Fruit fly (Drosophila melanogaster) whole organism, embryonic: ENCODE measurements around the gene Ctr1A.

Experiments used
- Ada2b ChIP-seq: fragments of 200-800 bp; sonication (Bioruptor generic); IDR thresholded peaks from 2 replicates; pipeline ENCODE4 v1.3.6; 2022; ENCODE audit warnings: missing biosample characterization, missing genetic modification characterization
- Bteb2 ChIP-seq: fragments of 200-800 bp; sonication (Bioruptor generic); optimal IDR thresholded peaks from 2 replicates; lab custom pipeline; 2016; ENCODE audit warnings: missing biosample characterization, missing genetic modification characterization
- CG10565 ChIP-seq: fragments of 200-800 bp; sonication (Bioruptor generic); optimal IDR thresholded peaks from 3 replicates; lab custom pipeline; 2016; ENCODE audit warnings: missing biosample characterization, mild to moderate bottlenecking, missing genetic modification characterization
- CG11085 ChIP-seq: fragments of 200-800 bp; sonication (Bioruptor generic); IDR thresholded peaks from 2 replicates; pipeline ENCODE4 v1.3.6; 2022; ENCODE audit warnings: missing biosample characterization, missing genetic modification characterization
- CG15601 ChIP-seq: fragments of 200-800 bp; sonication (Bioruptor generic); optimal IDR thresholded peaks from 3 replicates; lab custom pipeline; 2019; ENCODE audit warnings: missing biosample characterization, mild to moderate bottlenecking, missing genetic modification characterization, moderate library complexity
- CG16815 ChIP-seq: fragments of 200-800 bp; sonication (Bioruptor generic); optimal IDR thresholded peaks from 3 replicates; lab custom pipeline; 2017; ENCODE audit warnings: missing biosample characterization, mild to moderate bottlenecking, missing genetic modification characterization
- CG17568 ChIP-seq: fragments of 200-800 bp; sonication (Bioruptor generic); optimal IDR thresholded peaks from 2 replicates; lab custom pipeline; 2018; ENCODE audit warnings: missing biosample characterization, mild to moderate bottlenecking, missing genetic modification characterization, moderate library complexity
- CG17802 ChIP-seq: fragments of 200-800 bp; sonication (Bioruptor generic); optimal IDR thresholded peaks from 2 replicates; lab custom pipeline; 2018; ENCODE audit warnings: missing biosample characterization, mild to moderate bottlenecking, missing genetic modification characterization, moderate library complexity
- CG17912 ChIP-seq: fragments of 200-800 bp; sonication (Bioruptor generic); optimal IDR thresholded peaks from 2 replicates; lab custom pipeline; 2018; ENCODE audit warnings: missing biosample characterization, mild to moderate bottlenecking, missing genetic modification characterization
- CG2120 ChIP-seq: fragments of 200-800 bp; sonication (Bioruptor generic); optimal IDR thresholded peaks from 3 replicates; lab custom pipeline; 2016; ENCODE audit warnings: missing biosample characterization, missing genetic modification characterization
- CG30403 ChIP-seq: fragments of 200-800 bp; sonication (Bioruptor generic); optimal IDR thresholded peaks from 3 replicates; lab custom pipeline; 2016; ENCODE audit warnings: missing biosample characterization, missing genetic modification characterization
- CG32767 ChIP-seq: fragments of 200-800 bp; sonication (Bioruptor generic); IDR thresholded peaks from 2 replicates; pipeline ENCODE4 v1.3.6; 2022; ENCODE audit warnings: missing biosample characterization, missing genetic modification characterization
- CG33213 ChIP-seq: fragments of 200-800 bp; sonication (Bioruptor generic); optimal IDR thresholded peaks from 3 replicates; lab custom pipeline; 2016; ENCODE audit warnings: missing biosample characterization, missing genetic modification characterization
- CG4404 ChIP-seq: fragments of 200-800 bp; sonication (Bioruptor generic); IDR thresholded peaks from 2 replicates; pipeline ENCODE4 v1.3.6; 2022; ENCODE audit warnings: missing biosample characterization, missing genetic modification characterization
- CG5245 ChIP-seq: fragments of 200-800 bp; sonication (Bioruptor generic); optimal IDR thresholded peaks from 3 replicates; lab custom pipeline; 2016; ENCODE audit warnings: missing biosample characterization, missing genetic modification characterization
- CG6254 ChIP-seq: fragments of 200-800 bp; sonication (Bioruptor generic); optimal IDR thresholded peaks from 3 replicates; lab custom pipeline; 2017; ENCODE audit warnings: mild to moderate bottlenecking, missing biosample characterization, missing genetic modification reagents, missing genetic modification characterization
- CG7271 ChIP-seq: fragments of 200-800 bp; sonication (Bioruptor generic); optimal IDR thresholded peaks from 2 replicates; lab custom pipeline; 2018; ENCODE audit warnings: missing biosample characterization, mild to moderate bottlenecking, missing genetic modification characterization, moderate library complexity
- CG7357 ChIP-seq: fragments of 200-800 bp; sonication (Bioruptor generic); IDR thresholded peaks from 3 replicates; pipeline ENCODE4 v1.3.6; 2022; ENCODE audit warnings: missing biosample characterization, missing genetic modification characterization
- CG7928 ChIP-seq: fragments of 200-800 bp; sonication (Bioruptor generic); optimal IDR thresholded peaks from 2 replicates; lab custom pipeline; 2017; ENCODE audit warnings: missing biosample characterization, mild to moderate bottlenecking, missing genetic modification characterization
- CG8281 ChIP-seq: fragments of 200-800 bp; sonication (Bioruptor generic); optimal IDR thresholded peaks from 2 replicates; lab custom pipeline; 2018; ENCODE audit warnings: missing biosample characterization, mild to moderate bottlenecking, missing genetic modification characterization, moderate library complexity
- CG8359 ChIP-seq: fragments of 200-800 bp; sonication (Bioruptor generic); optimal IDR thresholded peaks from 2 replicates; lab custom pipeline; 2017; ENCODE audit warnings: missing biosample characterization, mild to moderate bottlenecking, missing genetic modification characterization, borderline replicate concordance
- CG8765 ChIP-seq: fragments of 200-800 bp; sonication (Bioruptor generic); IDR thresholded peaks from 2 replicates; pipeline ENCODE4 v1.3.6; 2022; ENCODE audit warnings: missing biosample characterization, missing genetic modification characterization
- CG9215 ChIP-seq: fragments of 200-800 bp; sonication (Bioruptor generic); IDR thresholded peaks from 2 replicates; pipeline ENCODE4 v1.3.6; 2022; ENCODE audit warnings: missing biosample characterization, missing genetic modification characterization
- CoRest ChIP-seq: fragments of 200-800 bp; sonication (Bioruptor generic); optimal IDR thresholded peaks from 3 replicates; lab custom pipeline; 2018; ENCODE audit warnings: missing biosample characterization, mild to moderate bottlenecking, missing genetic modification characterization, moderate library complexity
- Dbx ChIP-seq: fragments of 200-800 bp; sonication (Bioruptor generic); IDR thresholded peaks from 3 replicates; pipeline ENCODE4 v1.3.6; 2022; ENCODE audit warnings: missing biosample characterization, missing genetic modification characterization
- Doc2 ChIP-seq: fragments of 200-800 bp; sonication (Bioruptor generic); IDR thresholded peaks from 2 replicates; pipeline ENCODE4 v1.3.6; 2022; ENCODE audit warnings: missing biosample characterization, missing genetic modification characterization
- ERR ChIP-seq: fragments of 200-800 bp; sonication (Bioruptor generic); optimal IDR thresholded peaks from 2 replicates; lab custom pipeline; 2016; ENCODE audit warnings: missing biosample characterization, missing genetic modification characterization
- Gug ChIP-seq: fragments of 200-800 bp; sonication (Bioruptor generic); IDR thresholded peaks from 4 replicates; pipeline ENCODE4 v1.3.6; 2022; ENCODE audit warnings: missing biosample characterization, missing genetic modification characterization
- HLH4C ChIP-seq: fragments of 200-800 bp; sonication (Bioruptor generic); IDR thresholded peaks from 3 replicates; pipeline ENCODE4 v1.3.6; 2022; ENCODE audit warnings: missing biosample characterization, missing genetic modification characterization; ENCODE audit not compliant: partially characterized antibody
- Hr3 ChIP-seq: fragments of 200-800 bp; sonication (Bioruptor generic); optimal IDR thresholded peaks from 3 replicates; lab custom pipeline; 2016; ENCODE audit warnings: missing biosample characterization, missing genetic modification characterization
- Lpt ChIP-seq: fragments of >200 bp; optimal IDR thresholded peaks from 2 replicates; lab custom pipeline; 2018; ENCODE audit warnings: missing biosample characterization, missing genetic modification characterization
- Myb ChIP-seq: fragments of 200-800 bp; sonication (Bioruptor generic); optimal IDR thresholded peaks from 2 replicates; lab custom pipeline; 2016; ENCODE audit warnings: missing biosample characterization, missing genetic modification characterization
- Sox102F ChIP-seq: fragments of 200-800 bp; sonication (Bioruptor generic); optimal IDR thresholded peaks from 2 replicates; lab custom pipeline; 2018; ENCODE audit warnings: missing biosample characterization, mild to moderate bottlenecking, missing genetic modification characterization, moderate library complexity
- Spps ChIP-seq: fragments of 200-800 bp; sonication (Bioruptor generic); optimal IDR thresholded peaks from 2 replicates; lab custom pipeline; 2018; ENCODE audit warnings: missing biosample characterization, mild to moderate bottlenecking, missing genetic modification characterization
- Xbp1 ChIP-seq: fragments of 200-800 bp; sonication (Bioruptor generic); optimal IDR thresholded peaks from 3 replicates; lab custom pipeline; 2016; ENCODE audit warnings: missing biosample characterization, mild to moderate bottlenecking, missing genetic modification characterization
- Xrp1 ChIP-seq: fragments of 200-800 bp; sonication (Bioruptor generic); IDR thresholded peaks from 2 replicates; pipeline ENCODE4 v1.3.6; 2022; ENCODE audit warnings: missing biosample characterization, missing genetic modification characterization
- chm ChIP-seq: fragments of 200-800 bp; sonication (Bioruptor generic); IDR thresholded peaks from 2 replicates; pipeline ENCODE4 v1.3.6; 2022; ENCODE audit warnings: missing biosample characterization, missing genetic modification characterization
- crp ChIP-seq, 2 experiments: fragments of 200-800 bp; sonication (Bioruptor generic); optimal IDR thresholded peaks; 2 replicates in 1 of 2; 3 replicates in 1 of 2; lab custom pipeline; 2017; ENCODE audit warnings: missing biosample characterization in 2 of 2, missing genetic modification characterization in 2 of 2, mild to moderate bottlenecking in 1 of 2, moderate library complexity in 1 of 2
- ftz-f1 ChIP-seq: fragments of 200-800 bp; sonication (Bioruptor generic); optimal IDR thresholded peaks from 2 replicates; lab custom pipeline; 2016; ENCODE audit warnings: missing biosample characterization, missing genetic modification characterization
- grn ChIP-seq: fragments of 200-800 bp; sonication (Bioruptor generic); optimal IDR thresholded peaks from 3 replicates; lab custom pipeline; 2017; ENCODE audit warnings: missing biosample characterization, missing genetic modification characterization
- gsb ChIP-seq: fragments of 200-800 bp; sonication (Bioruptor generic); IDR thresholded peaks from 2 replicates; pipeline ENCODE4 v1.3.6; 2022; ENCODE audit warnings: missing biosample characterization, missing genetic modification characterization
- hbn ChIP-seq: fragments of 200-800 bp; sonication (Bioruptor generic); IDR thresholded peaks from 2 replicates; pipeline ENCODE4 v1.3.6; 2022; ENCODE audit warnings: missing biosample characterization, missing genetic modification characterization; ENCODE audit not compliant: partially characterized antibody
- her ChIP-seq: fragments of 200-800 bp; sonication (Bioruptor generic); optimal IDR thresholded peaks from 2 replicates; lab custom pipeline; 2016; ENCODE audit warnings: missing biosample characterization, missing genetic modification characterization
- ind ChIP-seq: fragments of 200-800 bp; sonication (Bioruptor generic); optimal IDR thresholded peaks from 3 replicates; lab custom pipeline; 2016; ENCODE audit warnings: missing biosample characterization, missing genetic modification characterization
- lmd ChIP-seq: fragments of 200-800 bp; sonication (Bioruptor generic); IDR thresholded peaks from 2 replicates; pipeline ENCODE4 v1.3.6; 2022; ENCODE audit warnings: missing biosample characterization, missing genetic modification characterization
- mld ChIP-seq: fragments of 200-800 bp; sonication (Bioruptor generic); IDR thresholded peaks from 3 replicates; pipeline ENCODE4 v1.3.6; 2022; ENCODE audit warnings: missing biosample characterization, missing genetic modification characterization; ENCODE audit not compliant: partially characterized antibody
- pan ChIP-seq, 4 experiments: fragments of >200 bp in 3 of 4; fragments of 200-800 bp in 1 of 4; sonication (Bioruptor generic) in 1 of 4; optimal IDR thresholded peaks in 3 of 4; IDR thresholded peaks in 1 of 4; 2 replicates each; pipeline versions ENCODE4 v1.3.6 to Lab custom; 2017 to 2022; ENCODE audit warnings: missing biosample characterization in 2 of 4, missing genetic modification characterization in 2 of 4, mixed read lengths in 1 of 4
- pnt ChIP-seq: fragments of 200-800 bp; sonication (Bioruptor generic); optimal IDR thresholded peaks from 3 replicates; lab custom pipeline; 2016; ENCODE audit warnings: missing biosample characterization, missing genetic modification characterization
- salm ChIP-seq: fragments of 200-800 bp; sonication (Bioruptor generic); optimal IDR thresholded peaks from 2 replicates; lab custom pipeline; 2018; ENCODE audit warnings: missing biosample characterization, mild to moderate bottlenecking, missing genetic modification characterization
- slbo ChIP-seq: fragments of 200-800 bp; sonication (Bioruptor generic); IDR thresholded peaks from 2 replicates; pipeline ENCODE4 v1.3.6; 2022; ENCODE audit warnings: missing biosample characterization, missing genetic modification characterization
- zf30C ChIP-seq: fragments of 200-800 bp; sonication (Bioruptor generic); optimal IDR thresholded peaks from 3 replicates; lab custom pipeline; 2018; ENCODE audit warnings: missing biosample characterization, mild to moderate bottlenecking, missing genetic modification characterization

Gene Ctr1A

DNA sequence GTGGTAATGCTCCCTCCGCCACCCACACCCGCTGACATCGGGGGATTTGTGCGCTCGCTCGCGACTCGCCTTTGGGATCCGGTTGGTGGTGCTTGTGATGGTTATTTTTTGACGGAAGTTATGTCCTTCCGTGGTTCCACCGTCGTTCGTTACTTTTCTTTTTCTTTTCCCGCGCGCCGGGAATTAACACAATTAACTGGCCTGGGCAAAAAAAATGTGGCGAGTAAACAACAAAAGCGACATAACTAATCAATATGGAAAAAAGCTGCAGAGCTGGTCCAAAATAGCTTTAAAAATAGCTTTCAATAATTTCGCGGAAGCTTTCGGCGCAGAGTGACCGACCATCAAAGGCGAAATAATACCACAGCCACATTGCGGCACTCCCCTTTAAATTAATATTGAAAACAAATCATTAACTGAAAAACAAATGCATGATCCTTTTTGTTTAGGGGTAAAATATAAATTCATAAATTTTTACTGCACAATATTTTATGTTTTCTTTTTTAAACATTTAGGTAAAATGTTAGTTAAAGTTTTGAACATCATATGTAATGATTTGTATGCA lies 36.9 kb downstream of the Ctr1A start, which contains the start of gene CG14440:
Gene CG14440, minus strand, starts transcription at position 320 of the 565 bp plus-strand sequence.
- TF ChIP-seq Lpt (GFP tag; lab: Kevin White, UChicago) = no peak
- TF ChIP-seq her (GFP tag; lab: Kevin White, UChicago) = no peak
- TF ChIP-seq hbn = no peak
- no peak for TF ChIP-seq Sox102F (GFP tag; lab: Kevin White, UChicago)
- TF ChIP-seq slbo = no peak
- TF ChIP-seq CG9215 = no peak
- no peak for TF ChIP-seq CG10565 (GFP tag; lab: Kevin White, UChicago)
- TF ChIP-seq crp (GFP tag; optimal IDR thresholded peaks at IDR 0.05; lab: Kevin White, UChicago) = no peak
- no peak for TF ChIP-seq CG4404
- TF ChIP-seq CG17912 (GFP tag; lab: Kevin White, UChicago) = no peak
- TF ChIP-seq Dbx = no peak
- no peak for TF ChIP-seq HLH4C (GFP tag; lab: Robert Waterston, UW)
- no peak for TF ChIP-seq CG8765
- no peak for TF ChIP-seq ERR
- no peak for TF ChIP-seq Ada2b (GFP tag; lab: Robert Waterston, UW)
- TF ChIP-seq CG17568 (GFP tag; lab: Kevin White, UChicago) = no peak
- no peak for TF ChIP-seq CG11085 (GFP tag; lab: Robert Waterston, UW)
- TF ChIP-seq CG32767 (GFP tag; lab: Robert Waterston, UW) = no peak
- no peak for TF ChIP-seq Hr3 (GFP tag; lab: Kevin White, UChicago)
- TF ChIP-seq grn (GFP tag; lab: Kevin White, UChicago) = no peak
- no peak for TF ChIP-seq Bteb2 (GFP tag; lab: Kevin White, UChicago)
- TF ChIP-seq CG17802 = no peak
- no peak for TF ChIP-seq pnt
- TF ChIP-seq Doc2 = no peak
- no peak for TF ChIP-seq CG7357 (GFP tag; lab: Robert Waterston, UW)
- no peak for TF ChIP-seq CG6254
- TF ChIP-seq CG7928 (GFP tag; lab: Kevin White, UChicago) = no peak
- TF ChIP-seq CoRest (tag; lab: Kevin White, UChicago) = no peak
- no peak for TF ChIP-seq chm
- no peak for TF ChIP-seq Xbp1 (GFP tag; lab: Kevin White, UChicago)
- TF ChIP-seq salm = no peak
- TF ChIP-seq zf30C (GFP tag; lab: Kevin White, UChicago) = no peak
- no peak for TF ChIP-seq CG8281
- TF ChIP-seq CG33213 (GFP tag; lab: Kevin White, UChicago) = no peak
- TF ChIP-seq CG2120 = no peak
- TF ChIP-seq ftz-f1 = no peak
- no peak for TF ChIP-seq CG5245
- no peak for TF ChIP-seq CG30403 (GFP tag; lab: Kevin White, UChicago)
- no peak for TF ChIP-seq CG16815 (GFP tag; lab: Kevin White, UChicago)
- no peak for TF ChIP-seq pan (optimal IDR thresholded peaks at IDR 0.05; lab: Kevin White, UChicago)
- no peak for TF ChIP-seq pan (GFP tag; optimal IDR thresholded peaks at IDR 0.05 in 1 of 2, IDR thresholded peaks at IDR 0.05 in 1 of 2)
- TF ChIP-seq CG8359 (GFP tag; lab: Kevin White, UChicago) = no peak
- no peak for TF ChIP-seq lmd (GFP tag; lab: Robert Waterston, UW)
- no peak for TF ChIP-seq Gug (GFP tag; lab: Robert Waterston, UW)
- no peak for TF ChIP-seq CG7271 (tag; lab: Kevin White, UChicago)
- TF ChIP-seq mld = no peak
- TF ChIP-seq CG15601 (tag; lab: Kevin White, UChicago) = peak; percentile 30
- no peak for TF ChIP-seq gsb
- TF ChIP-seq Myb (GFP tag; lab: Kevin White, UChicago) = peak; percentile 15
- no peak for TF ChIP-seq Spps
- 0 out of 2 replicates have a peak, but pooled peaks have one; percentile 7 for TF ChIP-seq Xrp1
- TF ChIP-seq ind (GFP tag; lab: Kevin White, UChicago) = no peak
